Worm (Caenorhabditis elegans): ENCODE measurements around the gene B0432.7.

- TF ChIP-seq elt-1 (tag; optimal IDR thresholded peaks at IDR 0.05) (no peak), aly-2 (tag; optimal IDR thresholded peaks at IDR 0.05) (no peak), blmp-1 (tag; optimal IDR thresholded peaks at IDR 0.05; ENCODE audit: insufficient read depth) (no peak), ztf-11 (tag; optimal IDR thresholded peaks at IDR 0.05) (no peak), ztf-4 (tag; optimal IDR thresholded peaks at IDR 0.05) (no peak), unc-55 (GFP tag; optimal IDR thresholded peaks at IDR 0.05) (no peak), C34F6.9 (tag; optimal IDR thresholded peaks at IDR 0.05) (no peak), nhr-11 (tag; optimal IDR thresholded peaks at IDR 0.05) (no peak), egl-27 (tag; optimal IDR thresholded peaks at IDR 0.05) (no peak), elt-3 (tag; optimal IDR thresholded peaks at IDR 0.05) (no peak), snpc-4 (tag; optimal IDR thresholded peaks at IDR 0.05) (no peak), fos-1 (tag; optimal IDR thresholded peaks at IDR 0.05) (no peak)
These were observed 36.1 kb downstream of the B0432.7 start, which contains the start of gene laat-1 for ce11 chrII:237721-238120.
